Worm (Caenorhabditis elegans) whole organism, mixed stage, embryonic: Measurements from ENCODE around the gene pgph-2.
A peak's percentile ranks its signal among the peaks of the same experiment; 100 is the strongest.

ENCODE experiments used
- M03D4.4 ChIP-seq: sonication (generic microtip); optimal IDR thresholded peaks from 2 replicates; lab custom pipeline; 2017; ENCODE audit warnings: mild to moderate bottlenecking, missing genetic modification characterization, missing compliant biosample characterization
- bed-3 ChIP-seq: fragments of 200-800 bp; sonication (Bioruptor generic); optimal IDR thresholded peaks from 3 replicates; lab custom pipeline; 2018; ENCODE audit warnings: mild to moderate bottlenecking, missing genetic modification characterization, moderate library complexity, missing compliant biosample characterization
- blmp-1 ChIP-seq: fragments of 150-350 bp; optimal IDR thresholded peaks from 2 replicates; lab custom pipeline; 2014; ENCODE audit warnings: missing biosample characterization, missing genetic modification characterization
- ceh-39 ChIP-seq: fragments of 150-350 bp; optimal IDR thresholded peaks from 2 replicates; lab custom pipeline; 2014; ENCODE audit warnings: missing biosample characterization, missing genetic modification characterization
- ceh-43 ChIP-seq: fragments of 200-800 bp; sonication (Bioruptor generic); optimal IDR thresholded peaks from 2 replicates; lab custom pipeline; 2018; ENCODE audit warnings: mild to moderate bottlenecking, missing genetic modification characterization, moderate library complexity, missing compliant biosample characterization
- ceh-83 ChIP-seq: fragments of 200-800 bp; sonication (Bioruptor generic); optimal IDR thresholded peaks from 2 replicates; lab custom pipeline; 2018; ENCODE audit warnings: mild to moderate bottlenecking, missing genetic modification characterization, missing compliant biosample characterization
- ces-1 ChIP-seq: fragments of 150-350 bp; optimal IDR thresholded peaks from 2 replicates; lab custom pipeline; 2014; ENCODE audit warnings: missing biosample characterization, missing genetic modification reagents, missing genetic modification characterization
- cnd-1 ChIP-seq: fragments of 200-800 bp; sonication (Bioruptor generic); optimal IDR thresholded peaks from 2 replicates; lab custom pipeline; 2018; ENCODE audit warnings: mild to moderate bottlenecking, missing genetic modification characterization, missing compliant biosample characterization
- drap-1 ChIP-seq: fragments of 200-800 bp; sonication (Bioruptor generic); optimal IDR thresholded peaks from 3 replicates; lab custom pipeline; 2018; ENCODE audit warnings: mild to moderate bottlenecking, missing genetic modification characterization, missing compliant biosample characterization
- elt-1 ChIP-seq: sonication (generic microtip); optimal IDR thresholded peaks from 2 replicates; lab custom pipeline; 2017; ENCODE audit warnings: missing genetic modification characterization, mild to moderate bottlenecking, missing compliant biosample characterization, antibody characterized with exemption, moderate library complexity, borderline replicate concordance; ENCODE audit not compliant: insufficient read depth
- elt-3 ChIP-seq: fragments of 150-350 bp; optimal IDR thresholded peaks from 2 replicates; lab custom pipeline; 2014; ENCODE audit warnings: missing biosample characterization, missing genetic modification characterization
- flh-1 ChIP-seq: fragments of 200-800 bp; sonication (Bioruptor generic); optimal IDR thresholded peaks from 2 replicates; lab custom pipeline; 2018; ENCODE audit warnings: mild to moderate bottlenecking, missing genetic modification characterization, moderate library complexity, missing compliant biosample characterization
- ham-2 ChIP-seq: fragments of 200-800 bp; sonication (Bioruptor generic); optimal IDR thresholded peaks from 2 replicates; lab custom pipeline; 2018; ENCODE audit warnings: mild to moderate bottlenecking, missing genetic modification characterization, missing compliant biosample characterization
- hlh-1 ChIP-seq: fragments of 150-350 bp; optimal IDR thresholded peaks from 2 replicates; lab custom pipeline; 2014; ENCODE audit warnings: missing biosample characterization, missing genetic modification reagents, missing genetic modification characterization
- lin-13 ChIP-seq: fragments of 150-350 bp; optimal IDR thresholded peaks from 2 replicates; lab custom pipeline; 2014; ENCODE audit warnings: missing biosample characterization, missing genetic modification characterization
- lin-32 ChIP-seq: fragments of 200-800 bp; sonication (Bioruptor generic); optimal IDR thresholded peaks from 2 replicates; lab custom pipeline; 2018; ENCODE audit warnings: mild to moderate bottlenecking, missing genetic modification characterization, missing compliant biosample characterization
- lsy-2 ChIP-seq: fragments of 150-350 bp; optimal IDR thresholded peaks from 2 replicates; lab custom pipeline; 2014; ENCODE audit warnings: missing biosample characterization, missing genetic modification characterization
- mab-5 ChIP-seq: fragments of 150-350 bp; optimal IDR thresholded peaks from 2 replicates; lab custom pipeline; 2014; ENCODE audit warnings: missing biosample characterization, missing genetic modification characterization
- mep-1 ChIP-seq: fragments of 150-350 bp; optimal IDR thresholded peaks from 2 replicates; lab custom pipeline; 2017; ENCODE audit warnings: missing biosample characterization, missing genetic modification reagents, missing genetic modification characterization, inconsistent platforms
- mls-2 ChIP-seq: sonication (generic microtip); optimal IDR thresholded peaks from 2 replicates; lab custom pipeline; 2016; ENCODE audit warnings: mild to moderate bottlenecking, missing genetic modification characterization, moderate library complexity, missing compliant biosample characterization
- nhr-12 ChIP-seq: fragments of 150-350 bp; optimal IDR thresholded peaks from 2 replicates; lab custom pipeline; 2014; ENCODE audit warnings: missing biosample characterization, missing genetic modification characterization
- nhr-2 ChIP-seq: fragments of 150-350 bp; optimal IDR thresholded peaks from 2 replicates; lab custom pipeline; 2014; ENCODE audit warnings: missing biosample characterization, missing genetic modification characterization
- nhr-237 ChIP-seq: fragments of 150-350 bp; optimal IDR thresholded peaks from 2 replicates; lab custom pipeline; 2014; ENCODE audit warnings: missing biosample characterization, missing genetic modification characterization
- nhr-28 ChIP-seq: fragments of 150-350 bp; optimal IDR thresholded peaks from 2 replicates; lab custom pipeline; 2014; ENCODE audit warnings: missing biosample characterization, missing genetic modification characterization
- nhr-76 ChIP-seq: sonication (generic microtip); optimal IDR thresholded peaks from 2 replicates; lab custom pipeline; 2017; ENCODE audit warnings: missing biosample characterization, missing genetic modification characterization
- pha-4 ChIP-seq: fragments of 150-350 bp; optimal IDR thresholded peaks from 2 replicates; lab custom pipeline; 2018; ENCODE audit warnings: missing biosample characterization, missing genetic modification reagents, missing genetic modification characterization
- sem-2 ChIP-seq: fragments of 200-800 bp; sonication (Bioruptor generic); optimal IDR thresholded peaks from 2 replicates; lab custom pipeline; 2018; ENCODE audit warnings: mild to moderate bottlenecking, missing genetic modification characterization, missing compliant biosample characterization
- snpc-4 ChIP-seq: fragments of 150-350 bp; optimal IDR thresholded peaks from 2 replicates; lab custom pipeline; 2014; ENCODE audit warnings: missing biosample characterization, missing genetic modification characterization
- sptf-1 ChIP-seq: sonication (generic microtip); optimal IDR thresholded peaks from 2 replicates; lab custom pipeline; 2017; ENCODE audit warnings: mild to moderate bottlenecking, missing genetic modification characterization, moderate library complexity, missing compliant biosample characterization
- tbx-8 ChIP-seq: fragments of 200-800 bp; sonication (Bioruptor generic); optimal IDR thresholded peaks from 2 replicates; lab custom pipeline; 2018; ENCODE audit warnings: mild to moderate bottlenecking, missing genetic modification characterization, moderate library complexity, missing compliant biosample characterization
- unc-120 ChIP-seq: sonication (generic microtip); optimal IDR thresholded peaks from 2 replicates; lab custom pipeline; 2017; ENCODE audit warnings: missing genetic modification characterization, missing compliant biosample characterization; ENCODE audit not compliant: poor library complexity, severe bottlenecking
- unc-39 ChIP-seq: fragments of 150-350 bp; optimal IDR thresholded peaks from 2 replicates; lab custom pipeline; 2014; ENCODE audit warnings: missing biosample characterization, missing genetic modification characterization
- unc-62 ChIP-seq: fragments of 150-350 bp; optimal IDR thresholded peaks from 2 replicates; lab custom pipeline; 2014; ENCODE audit warnings: missing biosample characterization, missing genetic modification reagents, missing genetic modification characterization
- zip-8 ChIP-seq: fragments of 150-350 bp; optimal IDR thresholded peaks from 2 replicates; lab custom pipeline; 2014; ENCODE audit warnings: missing biosample characterization, missing genetic modification characterization
- ztf-11 ChIP-seq: fragments of 150-350 bp; optimal IDR thresholded peaks from 2 replicates; lab custom pipeline; 2014; ENCODE audit warnings: missing biosample characterization, missing genetic modification characterization

pgph-2 gene

DNA sequence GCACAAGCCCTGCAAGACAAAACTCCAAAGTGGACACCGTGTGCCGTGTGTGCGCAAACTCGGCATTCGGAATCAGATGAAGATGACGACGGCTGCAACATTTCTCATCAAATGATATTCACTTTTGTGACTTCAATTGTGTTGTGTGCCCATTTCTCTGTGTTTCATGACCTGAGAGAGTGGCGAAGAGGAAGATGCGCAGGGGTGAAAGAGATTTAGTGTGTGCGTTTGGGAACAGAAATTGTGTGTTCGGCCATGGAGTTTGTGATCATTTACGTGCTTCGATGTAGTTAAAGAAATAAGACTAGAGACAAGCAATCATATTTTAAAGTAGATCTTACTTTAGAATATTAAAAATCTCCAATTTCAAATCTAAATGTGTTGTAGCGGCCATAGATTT, 23.7 kb downstream of the pgph-2 start:
- TF ChIP-seq mep-1 = no peak
- TF ChIP-seq unc-62 (GFP tag; lab: Kevin White, UChicago) = no peak
- TF ChIP-seq lsy-2 (tag; lab: Kevin White, UChicago) = no peak
- TF ChIP-seq nhr-28 (tag; lab: Kevin White, UChicago) = no peak
- no peak for TF ChIP-seq cnd-1 (tag; lab: Kevin White, UChicago)

DNA sequence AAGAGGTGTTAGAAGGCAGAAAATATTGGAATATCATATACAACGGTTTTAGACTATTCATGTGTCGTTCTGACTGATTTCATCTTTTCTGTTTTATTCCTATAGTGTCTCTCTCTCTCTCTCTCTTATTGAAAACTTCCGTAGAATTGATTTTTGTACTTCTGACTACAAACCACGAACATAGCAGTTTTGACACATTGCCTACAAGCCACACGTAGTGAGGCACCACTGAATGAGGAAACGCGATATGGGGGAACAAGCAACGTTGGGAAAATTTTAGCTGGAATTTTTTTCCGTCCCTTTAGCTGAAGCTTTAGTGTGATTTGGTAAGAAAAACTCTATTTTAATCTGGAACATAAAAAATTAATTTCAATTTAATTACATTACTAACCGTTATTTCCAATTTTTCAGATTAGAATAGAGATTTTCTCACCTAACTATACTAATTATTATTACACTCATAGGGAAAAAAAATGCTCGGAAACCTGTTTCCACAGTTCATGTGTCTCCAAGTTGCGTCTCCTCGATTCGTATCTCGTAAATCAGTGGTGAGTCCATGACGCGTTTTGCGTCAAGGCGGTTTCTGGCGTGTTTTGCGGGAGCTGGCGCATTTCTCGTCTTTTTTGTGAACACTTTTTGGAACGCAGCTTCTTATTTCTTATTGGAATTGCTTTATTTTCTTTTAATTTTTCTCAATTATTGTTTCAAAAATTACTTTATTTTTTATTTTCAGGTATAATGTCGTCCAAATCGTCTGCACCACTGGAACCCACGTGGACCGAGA, 25.8 kb downstream of the pgph-2 start, which contains the start of the genes nhr-142 and F44E7.9:
TSS of gene nhr-142 (minus strand) at position 57 of the 784 bp plus-strand sequence.
TSS of gene F44E7.9 (plus strand) at position 734 of the 784 bp plus-strand sequence.
- TF ChIP-seq ceh-43 (GFP tag; lab: Kevin White, UChicago) (peak; percentile 16), sem-2 (GFP tag; lab: Kevin White, UChicago) (no peak), lin-13 (peak; percentile 83), unc-39 (tag; lab: Kevin White, UChicago) (no peak), mep-1 (peak; percentile 80), blmp-1 (no peak), ham-2 (GFP tag; lab: Kevin White, UChicago) (no peak), M03D4.4 (tag; lab: Kevin White, UChicago) (peak; percentile 50), tbx-8 (GFP tag; lab: Kevin White, UChicago) (no peak), hlh-1 (tag; lab: Kevin White, UChicago) (no peak), lin-32 (GFP tag; lab: Kevin White, UChicago) (no peak), elt-3 (tag; lab: Kevin White, UChicago) (no peak), mls-2 (tag; lab: Kevin White, UChicago) (no peak), pha-4 (tag; lab: Kevin White, UChicago) (peak; percentile 36), drap-1 (GFP tag; lab: Kevin White, UChicago) (peak; percentile 71), mab-5 (no peak), cnd-1 (tag; lab: Kevin White, UChicago) (peak; percentile 4), ceh-39 (tag; lab: Kevin White, UChicago) (no peak), bed-3 (GFP tag; lab: Kevin White, UChicago) (peak; percentile 23), lsy-2 (tag; lab: Kevin White, UChicago) (peak; percentile 72), ceh-83 (GFP tag; lab: Kevin White, UChicago) (no peak), nhr-237 (tag; lab: Kevin White, UChicago) (peak; percentile 47), unc-62 (GFP tag; lab: Kevin White, UChicago) (peak; percentile 29), nhr-12 (tag; lab: Kevin White, UChicago) (no peak), flh-1 (GFP tag; lab: Kevin White, UChicago) (no peak), ztf-11 (tag; lab: Kevin White, UChicago) (no peak), ces-1 (GFP tag; lab: Kevin White, UChicago) (peak; percentile 49), elt-1 (tag; lab: Kevin White, UChicago) (no peak), nhr-28 (tag; lab: Kevin White, UChicago) (no peak), unc-120 (tag; lab: Kevin White, UChicago) (peak; percentile 37), sptf-1 (tag; lab: Kevin White, UChicago) (peak; percentile 77), nhr-2 (no peak), nhr-76 (tag; lab: Kevin White, UChicago) (no peak), snpc-4 (tag; lab: Kevin White, UChicago) (no peak), zip-8 (tag; lab: Kevin White, UChicago) (no peak)

DNA sequence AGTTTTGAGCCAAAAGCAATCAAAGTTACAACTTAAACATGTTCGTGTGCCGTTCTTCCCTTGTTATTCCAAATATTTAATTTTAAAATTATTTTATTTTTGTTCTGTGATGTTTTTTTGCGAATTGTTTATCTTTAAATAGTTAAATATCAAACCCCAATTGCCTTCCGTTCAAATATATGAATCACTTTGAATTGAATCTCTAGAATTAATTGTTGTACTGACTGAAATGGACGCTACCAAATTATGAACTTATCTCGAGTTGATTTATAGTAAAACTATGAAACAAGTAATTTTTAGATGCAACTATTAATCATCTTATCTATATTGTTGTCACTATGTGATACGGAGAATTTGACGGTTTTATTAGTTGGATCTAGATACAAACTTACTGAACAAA, 27.1 kb downstream of the pgph-2 start, which contains the start of gene ZC250.2:
TSS of gene ZC250.2 (plus strand) at position 301 of the 400 bp plus-strand sequence.
- TF ChIP-seq ceh-83 (GFP tag; lab: Kevin White, UChicago) = no peak
- TF ChIP-seq cnd-1 (tag; lab: Kevin White, UChicago) = no peak
- no peak for TF ChIP-seq tbx-8 (GFP tag; lab: Kevin White, UChicago)
- TF ChIP-seq ztf-11 (tag; lab: Kevin White, UChicago) = no peak
- no peak for TF ChIP-seq zip-8 (tag; lab: Kevin White, UChicago)
- no peak for TF ChIP-seq ces-1 (GFP tag; lab: Kevin White, UChicago)
- no peak for TF ChIP-seq M03D4.4 (tag; lab: Kevin White, UChicago)
- no peak for TF ChIP-seq ham-2 (GFP tag; lab: Kevin White, UChicago)
- TF ChIP-seq lsy-2 (tag; lab: Kevin White, UChicago) = no peak
- TF ChIP-seq unc-39 (tag; lab: Kevin White, UChicago) = no peak
- TF ChIP-seq elt-3 (tag; lab: Kevin White, UChicago) = no peak
- TF ChIP-seq elt-1 (tag; lab: Kevin White, UChicago) = no peak
- no peak for TF ChIP-seq lin-32 (GFP tag; lab: Kevin White, UChicago)
- TF ChIP-seq blmp-1 = no peak
